Comparison of ENCODE assay signal across 5 fruit fly cellular contexts in genomic region chrX:5579484-5579883, dm6.
TF ChIP-seq lines count a peak whose summit lies in the region.

No protein-coding gene starts in this region.

- peak; percentile 51 to 54 for TF ChIP-seq CTCF in S2 (optimal IDR thresholded peaks at IDR 0.05; lab: Kevin White, UChicago)
- TF ChIP-seq CTCF in whole organism, embryonic (GFP tag; optimal IDR thresholded peaks at IDR 0.05; lab: Kevin White, UChicago): no peak

TF ChIP-seq in whole organism, 6 proteins besides CTCF, POLR2A, EP300 and RAD21:
- no peak for TF ChIP-seq Dll (optimal IDR thresholded peaks at IDR 0.05; lab: Kevin White, UChicago)
- peak; percentile 79 for TF ChIP-seq CG8478 (optimal IDR thresholded peaks at IDR 0.05; lab: Kevin White, UChicago)

TF ChIP-seq in whole organism, adult, 20 proteins besides CTCF, POLR2A, EP300 and RAD21:
- TF ChIP-seq pad (GFP tag; optimal IDR thresholded peaks at IDR 0.05; lab: Kevin White, UChicago) (peak; percentile 17), toe (GFP tag; optimal IDR thresholded peaks at IDR 0.05; lab: Kevin White, UChicago) (no peak)

TF ChIP-seq in whole organism, embryonic, 481 proteins besides CTCF, POLR2A, EP300 and RAD21:
- TF ChIP-seq ssp (GFP tag; IDR thresholded peaks at IDR 0.05; lab: Robert Waterston, UW) (no peak), HmgD (GFP tag; optimal IDR thresholded peaks at IDR 0.05; lab: Kevin White, UChicago) (peak; percentile 52), Adf1 (GFP tag; IDR thresholded peaks at IDR 0.05; lab: Robert Waterston, UW) (peak; percentile 24; the same call in 1 of the 2 replicates), sens (GFP tag; lab: Kevin White, UChicago) (peak; percentile 46), Abd-B (GFP tag; optimal IDR thresholded peaks at IDR 0.05; lab: Kevin White, UChicago) (peak; percentile 14), Nf-YC (tag; optimal IDR thresholded peaks at IDR 0.05; lab: Kevin White, UChicago) (peak; percentile 95), ewg (GFP tag; optimal IDR thresholded peaks at IDR 0.05; lab: Kevin White, UChicago) (peak; percentile 88), CG6683 (GFP tag; optimal IDR thresholded peaks at IDR 0.05; lab: Kevin White, UChicago) (no peak), btn (GFP tag; optimal IDR thresholded peaks at IDR 0.05; lab: Kevin White, UChicago) (no peak), Nf-YB (GFP tag; optimal IDR thresholded peaks at IDR 0.05; lab: Kevin White, UChicago) (peak; percentile 92), Dp (GFP tag; optimal IDR thresholded peaks at IDR 0.05; lab: Kevin White, UChicago) (no peak), cg (GFP tag; optimal IDR thresholded peaks at IDR 0.05; lab: Kevin White, UChicago) (peak; percentile 52), dimm (GFP tag; IDR thresholded peaks at IDR 0.05; lab: Robert Waterston, UW) (no peak), sqz (GFP tag; optimal IDR thresholded peaks at IDR 0.05; lab: Kevin White, UChicago) (peak; percentile 64), CG6689 (GFP tag; IDR thresholded peaks at IDR 0.05; lab: Robert Waterston, UW) (no peak), CG10321 (GFP tag; IDR thresholded peaks at IDR 0.05; lab: Robert Waterston, UW) (peak; percentile 92), Trl (optimal IDR thresholded peaks at IDR 0.05; lab: Kevin White, UChicago) (peak in 1 of 2 experiments; percentile 16), Trl (GFP tag; optimal IDR thresholded peaks at IDR 0.05; lab: Kevin White, UChicago) (no peak), Lhr (GFP tag; optimal IDR thresholded peaks at IDR 0.05; lab: Kevin White, UChicago) (no peak), tll (GFP tag; optimal IDR thresholded peaks at IDR 0.05; lab: Kevin White, UChicago) (peak; percentile 56 to 67), CG31224 (GFP tag; IDR thresholded peaks at IDR 0.05; lab: Robert Waterston, UW) (no peak), D (optimal IDR thresholded peaks at IDR 0.05; lab: Kevin White, UChicago) (peak; percentile 43), D (GFP tag; optimal IDR thresholded peaks at IDR 0.05; lab: Kevin White, UChicago) (no peak), CoRest (tag; optimal IDR thresholded peaks at IDR 0.05; lab: Kevin White, UChicago) (peak; percentile 36), CG1832 (GFP tag; optimal IDR thresholded peaks at IDR 0.05; lab: Kevin White, UChicago) (peak; percentile 99), crol (GFP tag; IDR thresholded peaks at IDR 0.05; lab: Robert Waterston, UW) (peak; percentile 68), seq (GFP tag; IDR thresholded peaks at IDR 0.05; lab: Robert Waterston, UW) (peak; percentile 91), phol (tag; optimal IDR thresholded peaks at IDR 0.05; lab: Kevin White, UChicago) (peak; percentile 72), CG12104 (GFP tag; optimal IDR thresholded peaks at IDR 0.05; lab: Kevin White, UChicago) (no peak), CG8478 (optimal IDR thresholded peaks at IDR 0.05; lab: Kevin White, UChicago) (peak; percentile 95), HmgZ (tag; optimal IDR thresholded peaks at IDR 0.05; lab: Kevin White, UChicago) (no peak)

TF ChIP-seq in whole organism, wandering third instar larva, 38 proteins besides CTCF, POLR2A, EP300 and RAD21:
- TF ChIP-seq lola (GFP tag; optimal IDR thresholded peaks at IDR 0.05; lab: Kevin White, UChicago) (no peak), Vsx2 (GFP tag; optimal IDR thresholded peaks at IDR 0.05; lab: Kevin White, UChicago; ENCODE audit: partially characterized antibody) (peak; percentile 26), Abd-B (GFP tag; optimal IDR thresholded peaks at IDR 0.05; lab: Kevin White, UChicago) (no peak), Jra (GFP tag; optimal IDR thresholded peaks at IDR 0.05; lab: Kevin White, UChicago) (no peak)
